Worm (Caenorhabditis elegans) whole organism, L4/young adult: Measurements from ENCODE around the gene F22E12.3.

Source experiments
- W03F9.2 ChIP-seq: fragments of 150-350 bp; optimal IDR thresholded peaks from 2 replicates; lab custom pipeline; 2014; ENCODE audit warnings: missing biosample characterization, missing genetic modification characterization
- dao-5 ChIP-seq: sonication (generic microtip); optimal IDR thresholded peaks from 2 replicates; lab custom pipeline; 2016; ENCODE audit warnings: missing genotype, missing genetic modification characterization, moderate library complexity, missing compliant biosample characterization
- him-1 ChIP-seq: sonication (generic microtip); optimal IDR thresholded peaks from 2 replicates; lab custom pipeline; 2016; ENCODE audit warnings: missing genotype, missing genetic modification reagents, missing genetic modification characterization, missing compliant biosample characterization

DNA sequence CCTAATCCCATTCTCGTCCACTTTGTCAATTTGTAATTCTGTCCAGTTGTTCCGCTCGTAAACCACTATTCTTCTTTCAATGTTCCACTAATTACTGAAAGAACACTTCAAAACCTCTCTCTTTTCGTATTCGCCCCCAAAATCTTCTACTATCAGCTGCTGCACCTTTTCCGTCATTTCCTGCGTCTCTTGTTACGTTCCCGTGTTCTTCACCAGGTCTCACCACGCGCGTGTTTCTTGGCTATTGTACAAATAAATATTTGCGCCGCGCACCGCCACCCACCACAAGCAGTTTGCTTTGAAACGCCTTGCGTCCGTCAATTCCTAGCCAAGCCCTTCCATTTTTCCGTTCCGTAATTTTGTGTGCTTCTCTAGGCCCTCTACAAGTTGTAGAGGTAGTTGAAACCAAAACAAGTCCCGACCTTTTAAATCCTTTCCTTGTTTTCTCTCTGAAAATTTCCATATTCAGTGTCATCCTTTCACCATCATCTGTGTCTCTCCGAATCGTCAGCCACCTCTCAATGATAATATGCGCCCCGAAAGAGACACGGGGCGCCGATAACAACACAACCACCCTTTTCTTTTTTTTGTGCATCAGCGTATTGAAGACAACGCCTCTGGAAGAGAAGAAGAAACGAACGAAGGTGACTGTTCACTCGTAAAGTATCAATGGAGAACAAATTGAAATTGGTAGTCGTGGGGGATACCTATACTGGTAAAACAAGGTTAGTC is 15.1 kb upstream of the F22E12.3 start, which contains the start of the genes crp-1 and Y32F6B.9:
- TF ChIP-seq him-1 (tag; lab: Kevin White, UChicago), result no peak
- no peak for TF ChIP-seq dao-5 (tag; lab: Kevin White, UChicago)
- TF ChIP-seq W03F9.2 (tag; lab: Kevin White, UChicago), result no peak
